3 fruit fly cellular contexts compared by ENCODE assay signal in the genomic region with DNA sequence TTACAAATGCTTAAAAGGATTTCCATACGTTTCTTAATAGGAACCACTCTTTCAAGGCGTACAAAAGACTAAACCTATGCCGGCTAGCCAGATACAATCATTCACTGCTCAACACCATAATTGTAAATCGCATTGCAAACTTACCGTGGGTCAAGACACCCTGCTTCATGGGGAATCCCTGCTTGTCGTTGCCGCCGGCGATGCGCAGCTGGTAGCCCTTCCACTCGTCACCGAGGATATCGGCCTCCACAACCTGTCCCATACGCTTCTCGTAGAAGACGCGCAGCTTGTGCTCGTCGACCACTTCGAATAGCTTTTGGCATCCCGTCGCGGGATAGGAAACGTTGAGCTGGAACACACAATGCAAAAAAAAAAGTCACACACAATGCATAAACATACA.
A peak's percentile ranks its signal among the peaks of the same experiment; 100 is the strongest.
TF ChIP-seq lines count a peak whose summit lies in the region.

No protein-coding gene starts in this region.

- TF ChIP-seq CTCF in whole organism, embryonic (GFP tag; optimal IDR thresholded peaks at IDR 0.05; lab: Kevin White, UChicago) = no peak

TF ChIP-seq in whole organism, embryonic, 481 proteins besides CTCF, POLR2A, EP300 and RAD21:
- TF ChIP-seq MBD-R2 (GFP tag; IDR thresholded peaks at IDR 0.05; lab: Robert Waterston, UW) (no peak), CG13123 (GFP tag; optimal IDR thresholded peaks at IDR 0.05; lab: Kevin White, UChicago) (no peak), CG1529 (GFP tag; optimal IDR thresholded peaks at IDR 0.05; lab: Kevin White, UChicago) (no peak), Fer1 (GFP tag; optimal IDR thresholded peaks at IDR 0.05; lab: Kevin White, UChicago) (no peak), crp (GFP tag; optimal IDR thresholded peaks at IDR 0.05; lab: Kevin White, UChicago) (no peak), Blimp-1 (GFP tag; optimal IDR thresholded peaks at IDR 0.05; lab: Kevin White, UChicago) (no peak), Ets65A (GFP tag; lab: Kevin White, UChicago) (peak; percentile 65), CG8944 (GFP tag; optimal IDR thresholded peaks at IDR 0.05; lab: Kevin White, UChicago) (no peak), grn (GFP tag; optimal IDR thresholded peaks at IDR 0.05; lab: Kevin White, UChicago) (no peak), so (GFP tag; IDR thresholded peaks at IDR 0.05; lab: Robert Waterston, UW) (no peak), CG1233 (GFP tag; optimal IDR thresholded peaks at IDR 0.05; lab: Kevin White, UChicago) (no peak), CG18476 (GFP tag; optimal IDR thresholded peaks at IDR 0.05; lab: Kevin White, UChicago) (no peak), B-H2 (GFP tag; optimal IDR thresholded peaks at IDR 0.05; lab: Kevin White, UChicago) (no peak), Ptx1 (GFP tag; IDR thresholded peaks at IDR 0.05; lab: Robert Waterston, UW) (no peak), Ravus (GFP tag; IDR thresholded peaks at IDR 0.05; lab: Robert Waterston, UW) (no peak), pnt (GFP tag; optimal IDR thresholded peaks at IDR 0.05; lab: Kevin White, UChicago) (no peak), sens (GFP tag; lab: Kevin White, UChicago) (peak; percentile 53), Opbp (GFP tag; IDR thresholded peaks at IDR 0.05; lab: Robert Waterston, UW; ENCODE audit: partially characterized antibody) (0 out of 3 replicates have a peak, but pooled peaks have one; percentile 10), dysf (GFP tag; IDR thresholded peaks at IDR 0.05; lab: Robert Waterston, UW) (no peak)

TF ChIP-seq in whole organism, prepupa, 60 proteins besides CTCF, POLR2A, EP300 and RAD21:
- no peak for TF ChIP-seq Eip78C (GFP tag; lab: Kevin White, UChicago)
- TF ChIP-seq svp (GFP tag; lab: Kevin White, UChicago) = peak; percentile 38

TF ChIP-seq in whole organism, wandering third instar larva, 38 proteins besides CTCF, POLR2A, EP300 and RAD21:
- no peak for TF ChIP-seq dsf (GFP tag; optimal IDR thresholded peaks at IDR 0.05; lab: Kevin White, UChicago; ENCODE audit: borderline replicate concordance)
- no peak for TF ChIP-seq OdsH (GFP tag; optimal IDR thresholded peaks at IDR 0.05; lab: Kevin White, UChicago)
- no peak for TF ChIP-seq HLH106 (tag; optimal IDR thresholded peaks at IDR 0.05; lab: Kevin White, UChicago)
- TF ChIP-seq Rel (GFP tag; optimal IDR thresholded peaks at IDR 0.05; lab: Kevin White, UChicago) = no peak
- TF ChIP-seq Rel (tag; optimal IDR thresholded peaks at IDR 0.05; lab: Kevin White, UChicago) = peak; percentile 88
- no peak for TF ChIP-seq Dfd (GFP tag; optimal IDR thresholded peaks at IDR 0.05; lab: Kevin White, UChicago)
- TF ChIP-seq jim (GFP tag; optimal IDR thresholded peaks at IDR 0.05; lab: Kevin White, UChicago) = no peak
- no peak for TF ChIP-seq dmrt93B (GFP tag; optimal IDR thresholded peaks at IDR 0.05; lab: Kevin White, UChicago)
- TF ChIP-seq tai (GFP tag; optimal IDR thresholded peaks at IDR 0.05; lab: Kevin White, UChicago) = no peak
TF ChIP-seq in whole organism, wandering third instar larva: peak in this region for 1.
